Worm (Caenorhabditis elegans): ENCODE measurements around the gene zmp-6.

zmp-6 gene

ce11 chrIII:7232782-7233181 lies 14.9 kb downstream of the zmp-6 start, which contains the start of gene adr-2:
Gene adr-2, minus strand, starts transcription at chrIII:7232882.
- TF ChIP-seq egl-27 (tag; optimal IDR thresholded peaks at IDR 0.05) (no peak), sem-4 (tag; optimal IDR thresholded peaks at IDR 0.05) (no peak), peb-1 (tag; optimal IDR thresholded peaks at IDR 0.05) (no peak), elt-1 (tag; optimal IDR thresholded peaks at IDR 0.05) (no peak)

DNA sequence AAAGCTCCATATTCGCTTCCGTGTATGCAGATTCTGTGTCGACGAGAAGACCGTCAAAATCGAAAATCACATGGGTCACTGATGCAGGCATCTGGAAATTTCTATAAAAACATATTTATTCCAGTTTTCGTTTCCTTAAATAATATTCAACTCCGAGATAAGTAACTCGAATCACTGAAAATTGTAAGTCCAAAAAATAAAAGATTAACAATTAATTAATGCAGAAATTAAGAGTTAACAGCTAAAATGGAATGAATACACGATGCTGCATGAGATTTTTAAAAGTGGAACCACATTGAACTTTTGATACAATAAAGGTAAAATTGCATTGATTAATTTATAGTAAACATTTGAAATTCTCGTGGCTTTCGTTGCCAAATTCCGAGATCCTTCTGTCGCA lies 16.8 kb downstream of the zmp-6 start, which contains the start of gene R151.10:
Gene R151.10 (minus strand): TSS at position 101 of the 400 bp plus-strand sequence.
- no peak for TF ChIP-seq lsy-2 (tag; optimal IDR thresholded peaks at IDR 0.05)
- no peak for TF ChIP-seq nhr-23 (tag; optimal IDR thresholded peaks at IDR 0.05)
- TF ChIP-seq ztf-4 (tag; optimal IDR thresholded peaks at IDR 0.05) = no peak
- TF ChIP-seq nhr-6 (tag; optimal IDR thresholded peaks at IDR 0.05) = no peak

DNA sequence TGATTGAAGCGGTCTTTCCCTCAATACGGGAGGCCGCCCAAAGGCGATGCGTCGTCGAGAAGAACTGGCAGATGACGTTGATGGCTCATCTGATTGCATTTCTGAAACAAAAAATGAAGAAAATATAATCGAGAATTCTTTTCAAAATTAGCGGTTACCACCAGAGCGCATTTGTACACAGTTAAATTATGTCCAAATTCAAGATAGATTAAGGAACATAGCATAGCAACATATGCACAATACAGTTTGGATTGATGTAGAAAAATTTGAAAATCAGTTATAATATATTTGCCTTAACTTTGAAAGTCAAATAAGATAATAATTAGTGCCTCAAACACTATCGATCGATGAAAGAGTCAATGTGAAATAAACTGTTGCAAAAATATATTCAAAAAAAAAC lies 18.0 kb downstream of the zmp-6 start, which contains the start of gene R151.8:
Gene R151.8 (minus strand): TSS at position 101 of the 400 bp plus-strand sequence.
- TF ChIP-seq C34F6.9 (tag; optimal IDR thresholded peaks at IDR 0.05) (no peak), skn-1 (tag; optimal IDR thresholded peaks at IDR 0.05) (no peak), fos-1 (tag; optimal IDR thresholded peaks at IDR 0.05) (no peak)

DNA sequence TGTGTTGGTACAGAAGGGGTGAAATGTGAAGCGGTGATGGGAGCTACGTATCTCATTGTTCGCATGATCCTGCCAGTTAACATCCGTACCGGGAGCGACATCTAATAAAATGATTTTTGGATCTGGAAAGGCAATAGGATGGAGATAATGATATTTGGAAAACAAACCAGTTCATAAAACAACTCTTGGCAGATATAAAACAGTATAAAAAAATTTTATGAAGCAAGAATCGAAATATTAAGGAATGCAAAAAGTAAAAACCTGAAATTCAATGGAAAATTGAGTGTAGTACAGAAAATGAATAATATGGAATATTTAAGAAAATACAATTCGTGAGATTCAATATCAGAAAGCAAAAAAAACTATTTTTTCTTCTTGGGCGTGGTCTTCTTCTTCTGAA lies 21.0 kb downstream of the zmp-6 start, which contains the start of gene hsp-75:
Gene hsp-75 (minus strand): TSS at position 101 of the 400 bp plus-strand sequence.
- TF ChIP-seq ZK546.5 (tag; optimal IDR thresholded peaks at IDR 0.05) (no peak), alr-1 (tag; optimal IDR thresholded peaks at IDR 0.05) (no peak), C34F6.9 (tag; optimal IDR thresholded peaks at IDR 0.05) (no peak), snpc-4 (tag; optimal IDR thresholded peaks at IDR 0.05) (no peak), ztf-4 (tag; optimal IDR thresholded peaks at IDR 0.05) (no peak), aly-2 (tag; optimal IDR thresholded peaks at IDR 0.05) (no peak), nhr-21 (tag; optimal IDR thresholded peaks at IDR 0.05) (no peak), Y55F3AM.14 (GFP tag; optimal IDR thresholded peaks at IDR 0.05) (no peak), fos-1 (tag; optimal IDR thresholded peaks at IDR 0.05) (no peak), lsy-2 (tag; optimal IDR thresholded peaks at IDR 0.05) (no peak), mdl-1 (tag; optimal IDR thresholded peaks at IDR 0.05) (no peak), sma-9 (GFP tag; optimal IDR thresholded peaks at IDR 0.05) (no peak), sma-9 (tag; optimal IDR thresholded peaks at IDR 0.05) (no peak), R02D3.7 (tag; optimal IDR thresholded peaks at IDR 0.05) (no peak), egl-27 (tag; optimal IDR thresholded peaks at IDR 0.05) (no peak), nhr-129 (tag; optimal IDR thresholded peaks at IDR 0.05) (no peak), ama-1 (optimal IDR thresholded peaks at IDR 0.05) (no peak), unc-39 (tag; optimal IDR thresholded peaks at IDR 0.05) (no peak), dmd-4 (tag; optimal IDR thresholded peaks at IDR 0.05) (no peak)

DNA sequence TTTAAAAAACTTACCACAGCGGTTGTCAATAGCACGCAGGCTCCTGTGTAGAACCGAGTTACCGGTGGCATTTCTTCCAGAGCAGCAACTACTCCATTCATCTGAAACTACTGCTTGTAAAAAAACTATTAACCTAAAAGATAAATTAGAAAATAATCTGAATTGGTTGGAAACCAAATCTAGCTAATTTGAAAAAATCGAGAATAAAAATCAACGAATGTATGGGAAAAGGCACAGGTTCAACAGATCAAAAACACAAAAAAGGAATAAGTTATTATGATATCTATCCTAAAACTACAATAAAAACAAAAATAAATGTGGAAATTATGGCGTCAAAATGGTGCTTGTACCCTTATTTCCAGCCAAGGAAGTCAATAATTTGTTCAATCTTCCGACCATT lies 24.6 kb downstream of the zmp-6 start, which contains the start of gene der-2:
Gene der-2 (minus strand): TSS at position 101 of the 400 bp plus-strand sequence.
- no peak for TF ChIP-seq skn-1 (tag; optimal IDR thresholded peaks at IDR 0.05)
- no peak for TF ChIP-seq peb-1 (tag; optimal IDR thresholded peaks at IDR 0.05)
- TF ChIP-seq F13H6.1 (tag; optimal IDR thresholded peaks at IDR 0.05) = no peak
- TF ChIP-seq sma-3 (GFP tag; optimal IDR thresholded peaks at IDR 0.05) = no peak
- no peak for TF ChIP-seq mdl-1 (tag; optimal IDR thresholded peaks at IDR 0.05)

DNA sequence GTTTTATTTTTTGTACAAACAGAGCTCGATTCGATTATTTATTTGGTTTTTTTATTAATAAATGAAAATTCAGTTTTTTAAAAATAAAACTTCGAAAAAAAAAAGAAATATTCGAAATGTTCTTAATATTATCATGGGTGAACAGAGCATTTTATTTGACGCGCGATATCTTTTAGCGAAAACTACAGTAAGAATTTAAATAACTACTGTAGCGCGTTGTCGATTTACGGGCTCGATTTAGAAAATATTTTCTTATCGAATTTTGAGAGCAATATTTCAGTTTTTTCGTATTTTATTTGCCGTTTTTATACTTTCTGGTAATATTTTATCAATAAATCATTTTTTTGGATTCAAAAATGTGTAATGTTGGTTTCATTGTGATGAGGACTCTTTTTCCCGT lies 26.5 kb downstream of the zmp-6 start:
- TF ChIP-seq lin-11 (tag; optimal IDR thresholded peaks at IDR 0.05) = no peak
- no peak for TF ChIP-seq ceh-16 (tag; optimal IDR thresholded peaks at IDR 0.05)
- TF ChIP-seq lin-13 (GFP tag; optimal IDR thresholded peaks at IDR 0.05) = no peak
- TF ChIP-seq lsy-2 (tag; optimal IDR thresholded peaks at IDR 0.05) = peak in 1 of 2 experiments; percentile 40
- no peak for TF ChIP-seq Y55F3AM.14 (GFP tag; optimal IDR thresholded peaks at IDR 0.05)
- no peak for TF ChIP-seq unc-39 (tag; optimal IDR thresholded peaks at IDR 0.05)

DNA sequence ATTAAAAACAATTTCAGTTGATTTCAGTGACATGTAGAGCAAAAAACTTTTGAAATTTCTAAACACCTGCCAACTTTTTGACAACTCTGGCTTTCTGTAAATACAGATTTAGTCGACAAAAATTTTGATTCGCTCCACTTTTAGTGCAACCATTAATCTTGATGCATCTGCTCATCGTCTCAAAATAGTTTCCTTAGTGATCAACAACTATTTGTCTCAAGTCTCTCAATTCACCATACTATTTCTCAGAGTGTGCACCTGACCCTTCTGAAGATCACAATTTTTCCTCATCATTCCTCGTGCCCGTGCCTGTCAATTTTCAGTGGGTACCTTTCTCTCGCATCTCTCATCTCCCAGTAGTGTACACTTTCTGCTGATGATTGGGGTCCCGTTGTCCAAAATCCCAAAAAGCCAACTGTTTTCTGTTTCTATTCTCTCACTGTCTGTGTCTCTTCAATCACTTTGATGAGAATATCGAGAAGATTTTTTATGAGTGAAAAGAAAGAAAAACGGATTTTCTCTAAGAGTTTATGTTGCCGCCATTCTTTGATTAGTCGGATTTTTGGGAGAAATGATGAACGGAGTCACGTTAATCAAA lies 30.6 kb downstream of the zmp-6 start:
- TF ChIP-seq ztf-4 (tag; optimal IDR thresholded peaks at IDR 0.05) = peak; percentile 24
- TF ChIP-seq ama-1 (optimal IDR thresholded peaks at IDR 0.05) = no peak
- no peak for TF ChIP-seq alr-1 (tag; optimal IDR thresholded peaks at IDR 0.05)
- no peak for TF ChIP-seq blmp-1 (tag; optimal IDR thresholded peaks at IDR 0.05; ENCODE audit: insufficient read depth)
- TF ChIP-seq nhr-23 (tag; optimal IDR thresholded peaks at IDR 0.05) = no peak
- peak; percentile 54 for TF ChIP-seq sem-4 (tag; optimal IDR thresholded peaks at IDR 0.05)
- TF ChIP-seq aly-2 (tag; optimal IDR thresholded peaks at IDR 0.05) = no peak
- TF ChIP-seq ceh-16 (tag; optimal IDR thresholded peaks at IDR 0.05) = no peak
- no peak for TF ChIP-seq ztf-1 (GFP tag; conservative IDR thresholded peaks at IDR 0.05)
- TF ChIP-seq nhr-6 (tag; optimal IDR thresholded peaks at IDR 0.05) = no peak
- no peak for TF ChIP-seq unc-39 (tag; optimal IDR thresholded peaks at IDR 0.05)
- no peak for TF ChIP-seq mbf-1 (tag; optimal IDR thresholded peaks at IDR 0.05)
- TF ChIP-seq nhr-10 (tag; optimal IDR thresholded peaks at IDR 0.05) = no peak
- TF ChIP-seq fos-1 (tag; optimal IDR thresholded peaks at IDR 0.05) = no peak
- TF ChIP-seq nhr-77 (tag; optimal IDR thresholded peaks at IDR 0.05) = no peak
- peak; percentile 77 for TF ChIP-seq sma-9 (GFP tag; optimal IDR thresholded peaks at IDR 0.05)
- no peak for TF ChIP-seq sma-9 (tag; optimal IDR thresholded peaks at IDR 0.05)
- TF ChIP-seq lsy-2 (tag; optimal IDR thresholded peaks at IDR 0.05) = peak in 1 of 2 experiments; percentile 68
- TF ChIP-seq zag-1 (tag; optimal IDR thresholded peaks at IDR 0.05) = no peak
- TF ChIP-seq C34F6.9 (tag; optimal IDR thresholded peaks at IDR 0.05) = peak; percentile 66
- no peak for TF ChIP-seq elt-1 (tag; optimal IDR thresholded peaks at IDR 0.05)
- TF ChIP-seq lin-13 (GFP tag; optimal IDR thresholded peaks at IDR 0.05) = peak; percentile 54
- TF ChIP-seq F13H6.1 (tag; optimal IDR thresholded peaks at IDR 0.05) = peak; percentile 85
- TF ChIP-seq nhr-129 (tag; optimal IDR thresholded peaks at IDR 0.05) = peak; percentile 84
- no peak for TF ChIP-seq nhr-237 (tag; optimal IDR thresholded peaks at IDR 0.05)
